4 fruit fly cellular contexts compared by ENCODE assay signal in the genomic region with DNA sequence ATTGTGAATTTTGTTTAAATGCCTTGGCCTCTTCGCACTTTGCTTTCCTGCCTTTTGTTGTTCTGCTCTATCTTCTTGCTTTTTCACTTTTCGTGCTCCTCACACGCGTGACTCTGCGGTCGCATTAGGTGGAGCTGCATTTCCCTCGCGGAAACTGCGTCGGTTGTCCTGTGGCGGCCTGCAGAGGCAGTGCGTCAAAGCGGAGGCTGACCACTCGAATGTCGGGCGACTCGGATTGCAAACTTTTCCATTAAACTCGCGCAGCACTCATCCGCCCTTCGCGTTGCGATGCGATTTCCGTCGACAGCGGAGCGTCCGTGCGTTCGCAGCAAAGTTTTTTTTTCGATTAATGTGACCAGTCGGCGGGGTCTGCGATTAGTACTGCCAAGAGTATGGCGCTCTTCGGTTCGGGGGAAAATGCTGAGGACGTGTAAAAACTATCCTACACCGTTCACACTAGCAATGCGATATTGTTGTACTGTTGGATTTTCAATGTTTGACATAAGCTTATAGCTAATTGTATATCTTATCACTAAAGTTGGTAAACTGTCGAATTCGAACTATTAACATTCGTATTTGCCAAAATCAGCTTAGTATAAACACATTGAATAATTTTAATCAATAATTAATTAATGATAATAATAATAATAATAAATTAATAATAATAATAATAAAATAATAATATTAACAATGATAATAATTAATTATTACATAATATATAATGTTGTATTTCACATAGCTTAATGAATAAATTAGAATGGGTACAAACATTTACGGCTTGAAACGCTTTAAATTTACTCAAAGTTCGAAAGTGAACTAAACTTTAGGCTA.
TF ChIP-seq lines count a peak whose summit lies in the region.

CG6051 (minus strand) TSS at position 385 of the 831 bp plus-strand sequence.

TF ChIP-seq in whole organism, adult, 20 proteins besides CTCF, POLR2A, EP300 and RAD21 (continued from another document):
- TF ChIP-seq ovo (GFP tag; optimal IDR thresholded peaks at IDR 0.05; lab: Kevin White, UChicago) (no peak), CG7045 (GFP tag; optimal IDR thresholded peaks at IDR 0.05; lab: Kevin White, UChicago) (peak; percentile 17), bab1 (GFP tag; optimal IDR thresholded peaks at IDR 0.05; lab: Kevin White, UChicago) (peak; percentile 62), CG11617 (GFP tag; optimal IDR thresholded peaks at IDR 0.05; lab: Kevin White, UChicago) (peak; percentile 26)

TF ChIP-seq in whole organism, embryonic, 481 proteins besides CTCF, POLR2A, EP300 and RAD21 (continued from another document and continues in another):
- TF ChIP-seq CG8944 (GFP tag; optimal IDR thresholded peaks at IDR 0.05; lab: Kevin White, UChicago) (peak; percentile 48), sens (GFP tag; lab: Kevin White, UChicago) (peak; percentile 83), fd102C (GFP tag; optimal IDR thresholded peaks at IDR 0.05; lab: Kevin White, UChicago) (no peak), zfh2 (GFP tag; optimal IDR thresholded peaks at IDR 0.05; lab: Kevin White, UChicago) (peak; percentile 36), CG10979 (tag; optimal IDR thresholded peaks at IDR 0.05; lab: Kevin White, UChicago) (peak; percentile 38), CG3065 (GFP tag; optimal IDR thresholded peaks at IDR 0.05; lab: Kevin White, UChicago) (no peak), Rfx (GFP tag; IDR thresholded peaks at IDR 0.05; lab: Robert Waterston, UW) (no peak), ac (GFP tag; optimal IDR thresholded peaks at IDR 0.05; lab: Kevin White, UChicago) (no peak), bigmax (GFP tag; optimal IDR thresholded peaks at IDR 0.05; lab: Kevin White, UChicago) (no peak), CG1832 (GFP tag; optimal IDR thresholded peaks at IDR 0.05; lab: Kevin White, UChicago) (peak; percentile 3), CG11504 (tag; optimal IDR thresholded peaks at IDR 0.05; lab: Kevin White, UChicago) (peak; percentile 67), slp2 (GFP tag; optimal IDR thresholded peaks at IDR 0.05; lab: Kevin White, UChicago) (peak; percentile 13), Dfd (GFP tag; optimal IDR thresholded peaks at IDR 0.05; lab: Kevin White, UChicago) (peak in 1 of 2 experiments; percentile 3), CG9932 (GFP tag; IDR thresholded peaks at IDR 0.05; lab: Robert Waterston, UW) (no peak), en (GFP tag; optimal IDR thresholded peaks at IDR 0.05; lab: Kevin White, UChicago) (no peak), twi (tag; optimal IDR thresholded peaks at IDR 0.05; lab: Kevin White, UChicago) (peak; percentile 35), crc (GFP tag; optimal IDR thresholded peaks at IDR 0.05; lab: Kevin White, UChicago) (no peak), amos (GFP tag; IDR thresholded peaks at IDR 0.05; lab: Robert Waterston, UW; ENCODE audit: partially characterized antibody) (no peak), CG5245 (GFP tag; optimal IDR thresholded peaks at IDR 0.05; lab: Kevin White, UChicago) (no peak), dm (GFP tag; optimal IDR thresholded peaks at IDR 0.05; lab: Kevin White, UChicago) (peak; percentile 52), CG16813 (GFP tag; IDR thresholded peaks at IDR 0.05; lab: Robert Waterston, UW; ENCODE audit: partially characterized antibody) (no peak), CG30431 (GFP tag; optimal IDR thresholded peaks at IDR 0.05; lab: Kevin White, UChicago) (peak; percentile 31), ftz-f1 (GFP tag; optimal IDR thresholded peaks at IDR 0.05; lab: Kevin White, UChicago) (peak; percentile 41), CG6689 (GFP tag; IDR thresholded peaks at IDR 0.05; lab: Robert Waterston, UW) (no peak), CG4328 (GFP tag; optimal IDR thresholded peaks at IDR 0.05; lab: Kevin White, UChicago) (peak; percentile 40), CG43689 (GFP tag; IDR thresholded peaks at IDR 0.05; lab: Robert Waterston, UW) (no peak), fd64A (GFP tag; optimal IDR thresholded peaks at IDR 0.05; lab: Kevin White, UChicago) (peak; percentile 40), HLHmδ (GFP tag; optimal IDR thresholded peaks at IDR 0.05; lab: Kevin White, UChicago) (no peak), zen (tag; optimal IDR thresholded peaks at IDR 0.05; lab: Kevin White, UChicago) (peak; percentile 63), CG17912 (GFP tag; optimal IDR thresholded peaks at IDR 0.05; lab: Kevin White, UChicago) (no peak), otp (GFP tag; IDR thresholded peaks at IDR 0.05; lab: Robert Waterston, UW) (no peak), vfl (GFP tag; optimal IDR thresholded peaks at IDR 0.05; lab: Kevin White, UChicago) (peak; percentile 2), gt (GFP tag; IDR thresholded peaks at IDR 0.05; lab: Robert Waterston, UW) (no peak), Xbp1 (GFP tag; optimal IDR thresholded peaks at IDR 0.05; lab: Kevin White, UChicago) (peak; percentile 69), CG15601 (tag; optimal IDR thresholded peaks at IDR 0.05; lab: Kevin White, UChicago) (peak; percentile 21), cg (GFP tag; optimal IDR thresholded peaks at IDR 0.05; lab: Kevin White, UChicago) (peak; percentile 57), tap (tag; optimal IDR thresholded peaks at IDR 0.05; lab: Kevin White, UChicago) (peak; percentile 44), Chrac-16 (GFP tag; optimal IDR thresholded peaks at IDR 0.05; lab: Kevin White, UChicago) (peak; percentile 61), CG6765 (GFP tag; optimal IDR thresholded peaks at IDR 0.05; lab: Kevin White, UChicago) (peak; percentile 63), Bgb (GFP tag; IDR thresholded peaks at IDR 0.05; lab: Robert Waterston, UW; ENCODE audit: partially characterized antibody) (no peak)

TF ChIP-seq in whole organism, prepupa, 60 proteins besides CTCF, POLR2A, EP300 and RAD21 (continued from another document):
- TF ChIP-seq CG10631 (GFP tag; optimal IDR thresholded peaks at IDR 0.05; lab: Kevin White, UChicago) = peak; percentile 41
- TF ChIP-seq Eip93F (GFP tag; optimal IDR thresholded peaks at IDR 0.05; lab: Kevin White, UChicago) = no peak
- no peak for TF ChIP-seq CG7368 (GFP tag; optimal IDR thresholded peaks at IDR 0.05; lab: Kevin White, UChicago)
- no peak for TF ChIP-seq Blimp-1 (GFP tag; optimal IDR thresholded peaks at IDR 0.05; lab: Kevin White, UChicago)
- no peak for TF ChIP-seq CG11762 (GFP tag; optimal IDR thresholded peaks at IDR 0.05; lab: Kevin White, UChicago; ENCODE audit: insufficient read depth)
- peak; percentile 36 for TF ChIP-seq vri (GFP tag; optimal IDR thresholded peaks at IDR 0.05; lab: Kevin White, UChicago)
- TF ChIP-seq CG8319 (GFP tag; optimal IDR thresholded peaks at IDR 0.05; lab: Kevin White, UChicago) = no peak
- TF ChIP-seq Sox15 (GFP tag; optimal IDR thresholded peaks at IDR 0.05; lab: Kevin White, UChicago) = peak; percentile 34
- TF ChIP-seq CG8632 (GFP tag; optimal IDR thresholded peaks at IDR 0.05; lab: Kevin White, UChicago) = no peak
- TF ChIP-seq svp (GFP tag; lab: Kevin White, UChicago) = peak; percentile 84
- TF ChIP-seq achi (GFP tag; optimal IDR thresholded peaks at IDR 0.05; lab: Kevin White, UChicago) = peak; percentile 37
- TF ChIP-seq CG1621 (tag; optimal IDR thresholded peaks at IDR 0.05; lab: Kevin White, UChicago) = no peak
- peak; percentile 41 for TF ChIP-seq Smox (GFP tag; optimal IDR thresholded peaks at IDR 0.05; lab: Kevin White, UChicago)
- TF ChIP-seq cyc (GFP tag; optimal IDR thresholded peaks at IDR 0.05; lab: Kevin White, UChicago) = peak; percentile 44
- TF ChIP-seq CG15336 (GFP tag; IDR thresholded peaks at IDR 0.05; lab: Robert Waterston, UW) = no peak
- no peak for TF ChIP-seq CG9139 (GFP tag; optimal IDR thresholded peaks at IDR 0.05; lab: Kevin White, UChicago)
- no peak for TF ChIP-seq dac (GFP tag; optimal IDR thresholded peaks at IDR 0.05; lab: Kevin White, UChicago)
- TF ChIP-seq CG31627 (GFP tag; optimal IDR thresholded peaks at IDR 0.05; lab: Kevin White, UChicago) = peak; percentile 61
- TF ChIP-seq CG32006 (GFP tag; optimal IDR thresholded peaks at IDR 0.05; lab: Kevin White, UChicago) = peak; percentile 62
- TF ChIP-seq Hr39 (GFP tag; optimal IDR thresholded peaks at IDR 0.05; lab: Kevin White, UChicago) = peak; percentile 48
- TF ChIP-seq Lpt (GFP tag; optimal IDR thresholded peaks at IDR 0.05; lab: Kevin White, UChicago) = no peak
- peak; percentile 2 for TF ChIP-seq CG4318 (GFP tag; optimal IDR thresholded peaks at IDR 0.05; lab: Kevin White, UChicago)
- TF ChIP-seq CG10669 (GFP tag; optimal IDR thresholded peaks at IDR 0.05; lab: Kevin White, UChicago) = no peak
- TF ChIP-seq lz (GFP tag; optimal IDR thresholded peaks at IDR 0.05; lab: Kevin White, UChicago) = peak; percentile 58
- peak; percentile 52 for TF ChIP-seq fkh (GFP tag; optimal IDR thresholded peaks at IDR 0.05; lab: Kevin White, UChicago)
- peak; percentile 24 for TF ChIP-seq esn (GFP tag; optimal IDR thresholded peaks at IDR 0.05; lab: Kevin White, UChicago)
- peak; percentile 16 for TF ChIP-seq CG34406 (GFP tag; optimal IDR thresholded peaks at IDR 0.05; lab: Kevin White, UChicago)
- TF ChIP-seq CG6276 (GFP tag; optimal IDR thresholded peaks at IDR 0.05; lab: Kevin White, UChicago) = peak; percentile 55
- peak; percentile 36 for TF ChIP-seq Ets21C (GFP tag; optimal IDR thresholded peaks at IDR 0.05; lab: Kevin White, UChicago)
- peak; percentile 42 for TF ChIP-seq acj6 (GFP tag; optimal IDR thresholded peaks at IDR 0.05; lab: Kevin White, UChicago)
- TF ChIP-seq Gug (GFP tag; IDR thresholded peaks at IDR 0.05; lab: Robert Waterston, UW) = no peak
- TF ChIP-seq salr (GFP tag; optimal IDR thresholded peaks at IDR 0.05; lab: Kevin White, UChicago) = peak; percentile 7
- no peak for TF ChIP-seq spab (GFP tag; optimal IDR thresholded peaks at IDR 0.05; lab: Kevin White, UChicago)
- peak; percentile 28 for TF ChIP-seq Eip75B (GFP tag; optimal IDR thresholded peaks at IDR 0.05; lab: Kevin White, UChicago)
- no peak for TF ChIP-seq fd85E (GFP tag; optimal IDR thresholded peaks at IDR 0.05; lab: Kevin White, UChicago)
- no peak for TF ChIP-seq fd59A (GFP tag; optimal IDR thresholded peaks at IDR 0.05; lab: Kevin White, UChicago)
- TF ChIP-seq CG8119 (GFP tag; IDR thresholded peaks at IDR 0.05; lab: Robert Waterston, UW) = no peak
- peak; percentile 37 for TF ChIP-seq CG3032 (tag; optimal IDR thresholded peaks at IDR 0.05; lab: Kevin White, UChicago)
- TF ChIP-seq CG6808 (GFP tag; optimal IDR thresholded peaks at IDR 0.05; lab: Kevin White, UChicago) = peak; percentile 21
- TF ChIP-seq CG6854 (GFP tag; optimal IDR thresholded peaks at IDR 0.05; lab: Kevin White, UChicago) = peak; percentile 66
- TF ChIP-seq Met (GFP tag; optimal IDR thresholded peaks at IDR 0.05; lab: Kevin White, UChicago) = no peak
- peak; percentile 16 for TF ChIP-seq net (GFP tag; optimal IDR thresholded peaks at IDR 0.05; lab: Kevin White, UChicago)
- TF ChIP-seq topi (GFP tag; optimal IDR thresholded peaks at IDR 0.05; lab: Kevin White, UChicago) = peak; percentile 35
TF ChIP-seq in whole organism, prepupa: peak in this region for 35.

TF ChIP-seq in whole organism, wandering third instar larva, 38 proteins besides CTCF, POLR2A, EP300 and RAD21 (continued from another document):
- TF ChIP-seq rgr (GFP tag; optimal IDR thresholded peaks at IDR 0.05; lab: Kevin White, UChicago) = peak; percentile 21
- TF ChIP-seq pan (optimal IDR thresholded peaks at IDR 0.05; lab: Kevin White, UChicago) = no peak
- TF ChIP-seq Vsx2 (GFP tag; optimal IDR thresholded peaks at IDR 0.05; lab: Kevin White, UChicago; ENCODE audit: partially characterized antibody) = no peak
- TF ChIP-seq foxo (GFP tag; optimal IDR thresholded peaks at IDR 0.05; lab: Kevin White, UChicago) = peak in 1 of 2 experiments; percentile 16
- no peak for TF ChIP-seq dl (GFP tag; optimal IDR thresholded peaks at IDR 0.05; lab: Kevin White, UChicago; ENCODE audit: insufficient read depth in 1 of 2, partially characterized antibody in 2 of 2)
- TF ChIP-seq ey (GFP tag; optimal IDR thresholded peaks at IDR 0.05; lab: Kevin White, UChicago) = no peak
- peak; percentile 13 for TF ChIP-seq Abd-B (GFP tag; optimal IDR thresholded peaks at IDR 0.05; lab: Kevin White, UChicago)
- no peak for TF ChIP-seq OdsH (GFP tag; optimal IDR thresholded peaks at IDR 0.05; lab: Kevin White, UChicago)
- TF ChIP-seq dsf (GFP tag; optimal IDR thresholded peaks at IDR 0.05; lab: Kevin White, UChicago; ENCODE audit: borderline replicate concordance) = no peak
- peak; percentile 49 for TF ChIP-seq Hr83 (GFP tag; optimal IDR thresholded peaks at IDR 0.05; lab: Kevin White, UChicago; ENCODE audit: poor library complexity, severe bottlenecking)
- peak; percentile 9 for TF ChIP-seq psq (GFP tag; optimal IDR thresholded peaks at IDR 0.05; lab: Kevin White, UChicago)
- TF ChIP-seq Rel (GFP tag; optimal IDR thresholded peaks at IDR 0.05; lab: Kevin White, UChicago) = no peak
- peak; percentile 43 for TF ChIP-seq Rel (tag; optimal IDR thresholded peaks at IDR 0.05; lab: Kevin White, UChicago)
- TF ChIP-seq usp (GFP tag; optimal IDR thresholded peaks at IDR 0.05; lab: Kevin White, UChicago) = no peak
- peak; percentile 47 for TF ChIP-seq h (GFP tag; optimal IDR thresholded peaks at IDR 0.05; lab: Kevin White, UChicago)
